Worm (Caenorhabditis elegans): ENCODE measurements around the gene Y5F2A.4.

- TF ChIP-seq fkh-10 (GFP tag; optimal IDR thresholded peaks at IDR 0.05) (no peak), ceh-31 (tag; optimal IDR thresholded peaks at IDR 0.05) (no peak), K02D7.2 (tag; optimal IDR thresholded peaks at IDR 0.05) (no peak), ama-1 (optimal IDR thresholded peaks at IDR 0.05) (peak; percentile 26), elt-2 (tag; optimal IDR thresholded peaks at IDR 0.05) (no peak), npax-4 (tag; optimal IDR thresholded peaks at IDR 0.05) (no peak), hlh-8 (tag; optimal IDR thresholded peaks at IDR 0.05) (no peak), hlh-15 (tag; optimal IDR thresholded peaks at IDR 0.05) (no peak), ets-4 (tag; optimal IDR thresholded peaks at IDR 0.05) (no peak), pha-4 (tag; optimal IDR thresholded peaks at IDR 0.05) (no peak)
Observed at ce11 chrIV:11080823-11081285, 2.5 kb upstream of the Y5F2A.4 start, which contains the start of gene atg-7.

All from whole organism, late embryonic.